Worm (Caenorhabditis elegans): ENCODE results near the gene max-1.

- TF ChIP-seq tbx-7 (tag; optimal IDR thresholded peaks at IDR 0.05) (no peak), elt-4 (tag; optimal IDR thresholded peaks at IDR 0.05) (no peak), nfya-1 (tag; optimal IDR thresholded peaks at IDR 0.05) (no peak), F13H6.1 (tag; optimal IDR thresholded peaks at IDR 0.05) (no peak), C38D4.7 (GFP tag; optimal IDR thresholded peaks at IDR 0.05) (no peak), unc-86 (tag; optimal IDR thresholded peaks at IDR 0.05) (no peak), pha-4 (tag; optimal IDR thresholded peaks at IDR 0.05) (no peak), lin-11 (tag; optimal IDR thresholded peaks at IDR 0.05) (no peak), fkh-10 (GFP tag; optimal IDR thresholded peaks at IDR 0.05) (no peak), dmd-4 (tag; optimal IDR thresholded peaks at IDR 0.05; ENCODE audit: borderline replicate concordance) (no peak), ceh-9 (tag; optimal IDR thresholded peaks at IDR 0.05) (no peak)
Measured at ce11 chrV:13129895-13130294, 9.9 kb upstream of the max-1 start, which contains the start of gene eat-6.
